Fruit fly (Drosophila melanogaster): ENCODE measurements around the gene Prosbeta2R1.
A peak's percentile ranks its signal among the peaks of the same experiment; 100 is the strongest.

Gene Prosbeta2R1

DNA sequence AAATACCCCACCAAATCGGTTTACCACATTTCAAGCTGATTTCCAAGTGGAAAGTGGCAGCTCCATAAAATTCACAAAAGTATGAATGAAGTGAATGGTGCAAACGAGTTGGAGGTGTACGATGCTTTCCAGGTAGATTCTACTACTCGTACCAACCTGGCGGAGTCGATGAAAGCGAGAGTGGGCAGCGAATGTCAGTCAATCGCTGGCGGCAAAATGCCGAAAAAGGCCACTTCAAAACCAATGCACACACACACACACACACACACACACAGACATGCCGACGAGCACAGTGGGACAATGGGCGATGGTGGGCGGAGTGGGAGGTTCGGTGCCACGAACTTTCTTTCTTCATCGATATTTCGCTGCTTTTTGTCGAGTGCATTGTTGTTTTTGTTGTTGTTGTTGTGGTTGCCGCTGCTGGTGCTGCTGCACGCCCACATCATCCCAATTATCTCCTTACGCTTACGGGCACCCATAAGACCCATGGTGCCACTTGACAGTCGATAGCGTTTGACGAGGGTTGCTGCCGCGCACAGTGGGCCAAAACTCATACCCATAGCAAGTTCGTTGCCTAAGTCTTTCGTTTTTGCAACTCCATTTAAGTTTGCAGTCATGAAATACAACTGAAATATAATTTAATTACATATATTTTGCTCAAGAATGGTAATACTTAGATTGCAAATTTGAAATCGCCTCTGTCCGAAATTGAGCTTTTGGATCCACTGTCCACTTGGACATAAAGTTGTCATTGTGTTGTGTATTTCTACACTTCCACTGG lies 25.3 kb upstream of the Prosbeta2R1 start (continued):
- no peak for TF ChIP-seq CG9817 (tag; optimal IDR thresholded peaks at IDR 0.05)
- TF ChIP-seq CG8944 (GFP tag; optimal IDR thresholded peaks at IDR 0.05): no peak
- peak in 1 of 2 experiments; percentile 24 for TF ChIP-seq chif (GFP tag; optimal IDR thresholded peaks at IDR 0.05)
- peak; percentile 20 for TF ChIP-seq nerfin-1 (tag; optimal IDR thresholded peaks at IDR 0.05)
- no peak for TF ChIP-seq Nf-YC (tag; optimal IDR thresholded peaks at IDR 0.05)
- TF ChIP-seq hth (optimal IDR thresholded peaks at IDR 0.05): no peak
- no peak for TF ChIP-seq CG34376 (GFP tag; optimal IDR thresholded peaks at IDR 0.05)
- no peak for TF ChIP-seq Nf-YB (GFP tag; optimal IDR thresholded peaks at IDR 0.05)
- TF ChIP-seq slbo (GFP tag; IDR thresholded peaks at IDR 0.05): no peak
- no peak for TF ChIP-seq sd (tag; optimal IDR thresholded peaks at IDR 0.05)
- TF ChIP-seq Doc2 (GFP tag; IDR thresholded peaks at IDR 0.05): no peak
- peak; percentile 10 for TF ChIP-seq lilli (GFP tag; optimal IDR thresholded peaks at IDR 0.05)
- no peak for TF ChIP-seq CG4617 (GFP tag; optimal IDR thresholded peaks at IDR 0.05; ENCODE audit: borderline replicate concordance)
- no peak for TF ChIP-seq Poxn (GFP tag; IDR thresholded peaks at IDR 0.05)
- TF ChIP-seq Drgx (GFP tag; IDR thresholded peaks at IDR 0.05): peak; percentile 75
- no peak for TF ChIP-seq HmgZ (tag; optimal IDR thresholded peaks at IDR 0.05)
- no peak for TF ChIP-seq CG4282 (GFP tag; optimal IDR thresholded peaks at IDR 0.05)
- TF ChIP-seq MBD-R2 (GFP tag; IDR thresholded peaks at IDR 0.05): no peak
- TF ChIP-seq vvl (GFP tag; IDR thresholded peaks at IDR 0.05): peak; percentile 52; the same call in 1 of the 2 replicates
- no peak for TF ChIP-seq Mad (GFP tag; optimal IDR thresholded peaks at IDR 0.05)
- TF ChIP-seq en (GFP tag; optimal IDR thresholded peaks at IDR 0.05): no peak
- TF ChIP-seq fd102C (GFP tag; optimal IDR thresholded peaks at IDR 0.05): no peak
- no peak for TF ChIP-seq Dip2 (GFP tag; IDR thresholded peaks at IDR 0.05)
- no peak for TF ChIP-seq fd64A (GFP tag; optimal IDR thresholded peaks at IDR 0.05)
- TF ChIP-seq ERR (GFP tag; optimal IDR thresholded peaks at IDR 0.05): no peak
- no peak for TF ChIP-seq Optix (GFP tag; IDR thresholded peaks at IDR 0.05)
- no peak for TF ChIP-seq CG2129 (GFP tag; IDR thresholded peaks at IDR 0.05; ENCODE audit: partially characterized antibody)
- TF ChIP-seq Atf6 (GFP tag; IDR thresholded peaks at IDR 0.05): no peak
- TF ChIP-seq Ada2b (GFP tag; IDR thresholded peaks at IDR 0.05): no peak
- no peak for TF ChIP-seq CG9797 (GFP tag; optimal IDR thresholded peaks at IDR 0.05)
- TF ChIP-seq sc (optimal IDR thresholded peaks at IDR 0.05): no peak
- no peak for TF ChIP-seq sc (GFP tag; optimal IDR thresholded peaks at IDR 0.05)
- peak; percentile 39; the same call in 1 of the 3 replicates for TF ChIP-seq croc (GFP tag; conservative IDR thresholded peaks at IDR 0.05)
- no peak for TF ChIP-seq rib (GFP tag; IDR thresholded peaks at IDR 0.05)
- TF ChIP-seq org-1 (GFP tag; optimal IDR thresholded peaks at IDR 0.05): peak; percentile 30
- TF ChIP-seq zen2 (GFP tag; IDR thresholded peaks at IDR 0.05; ENCODE audit: partially characterized antibody): no peak
- no peak for TF ChIP-seq Hmr (GFP tag; optimal IDR thresholded peaks at IDR 0.05)
- TF ChIP-seq schlank (tag; optimal IDR thresholded peaks at IDR 0.05): no peak
- peak; percentile 75 for TF ChIP-seq CG4707 (GFP tag; optimal IDR thresholded peaks at IDR 0.05)
- TF ChIP-seq hkb (optimal IDR thresholded peaks at IDR 0.05): no peak
- TF ChIP-seq hkb (GFP tag; IDR thresholded peaks at IDR 0.05): peak; percentile 51; the same call in 1 of the 2 replicates
- no peak for TF ChIP-seq eyg (GFP tag; optimal IDR thresholded peaks at IDR 0.05)
- TF ChIP-seq CG5245 (GFP tag; optimal IDR thresholded peaks at IDR 0.05): no peak
- TF ChIP-seq kni (GFP tag; optimal IDR thresholded peaks at IDR 0.05): peak; percentile 8
- TF ChIP-seq usp (GFP tag; optimal IDR thresholded peaks at IDR 0.05): no peak
- TF ChIP-seq CG8478 (optimal IDR thresholded peaks at IDR 0.05): no peak
- peak; percentile 26 for TF ChIP-seq CG10267 (tag; optimal IDR thresholded peaks at IDR 0.05)
- no peak for TF ChIP-seq Dbx (GFP tag; IDR thresholded peaks at IDR 0.05)
- TF ChIP-seq Hr3 (GFP tag; optimal IDR thresholded peaks at IDR 0.05): no peak
- TF ChIP-seq Hr39 (optimal IDR thresholded peaks at IDR 0.05): no peak
- TF ChIP-seq pb (GFP tag; optimal IDR thresholded peaks at IDR 0.05): no peak
- TF ChIP-seq CG11695 (GFP tag; IDR thresholded peaks at IDR 0.05): peak; percentile 15; the same call in 1 of the 3 replicates
